Worm (Caenorhabditis elegans) whole organism, L4/young adult: ENCODE measurements around the gene apm-3.

ENCODE experiments used
- W03F9.2 ChIP-seq: fragments of 150-350 bp; optimal IDR thresholded peaks from 2 replicates; lab custom pipeline; 2014; ENCODE audit warnings: missing biosample characterization, missing genetic modification characterization
- dao-5 ChIP-seq: sonication (generic microtip); optimal IDR thresholded peaks from 2 replicates; lab custom pipeline; 2016; ENCODE audit warnings: missing genotype, missing genetic modification characterization, moderate library complexity, missing compliant biosample characterization
- him-1 ChIP-seq: sonication (generic microtip); optimal IDR thresholded peaks from 2 replicates; lab custom pipeline; 2016; ENCODE audit warnings: missing genotype, missing genetic modification reagents, missing genetic modification characterization, missing compliant biosample characterization

DNA sequence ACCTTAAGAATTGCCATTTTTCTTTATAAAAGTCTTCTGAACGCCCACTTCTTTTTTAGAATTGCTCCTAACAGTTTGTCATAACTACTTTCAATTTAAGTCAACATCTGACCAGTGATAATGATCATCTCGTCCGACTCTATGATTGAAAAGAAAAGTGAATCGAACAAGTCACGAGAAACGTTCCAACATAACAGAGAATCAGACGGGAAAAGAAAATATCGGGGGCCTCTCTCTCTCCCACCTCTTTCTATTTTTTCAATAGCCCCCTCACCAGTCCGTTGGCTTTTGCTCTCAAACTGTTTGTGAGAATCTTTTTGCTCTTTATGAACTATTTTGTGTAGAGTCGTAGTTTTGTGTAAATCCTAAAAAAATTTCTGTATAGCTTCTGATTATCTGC is 27.1 kb upstream of the apm-3 start:
- no peak for TF ChIP-seq W03F9.2 (tag; lab: Kevin White, UChicago)
- no peak for TF ChIP-seq him-1 (tag; lab: Kevin White, UChicago)
- TF ChIP-seq dao-5 (tag; lab: Kevin White, UChicago) = no peak
